Worm (Caenorhabditis elegans): ENCODE measurements around the gene C52E2.4.

- TF ChIP-seq nhr-28 (tag; optimal IDR thresholded peaks at IDR 0.05), result no peak
- TF ChIP-seq mep-1 (tag; optimal IDR thresholded peaks at IDR 0.05), result no peak
- no peak for TF ChIP-seq unc-62 (GFP tag; optimal IDR thresholded peaks at IDR 0.05)
- no peak for TF ChIP-seq ham-2 (GFP tag; optimal IDR thresholded peaks at IDR 0.05)
- no peak for TF ChIP-seq nhr-237 (tag; optimal IDR thresholded peaks at IDR 0.05)
- TF ChIP-seq elt-3 (tag; optimal IDR thresholded peaks at IDR 0.05), result no peak
- no peak for TF ChIP-seq snpc-4 (tag; optimal IDR thresholded peaks at IDR 0.05)
- no peak for TF ChIP-seq bed-3 (GFP tag; optimal IDR thresholded peaks at IDR 0.05)
- no peak for TF ChIP-seq nhr-12 (tag; optimal IDR thresholded peaks at IDR 0.05)
- no peak for TF ChIP-seq lin-13 (tag; optimal IDR thresholded peaks at IDR 0.05)
These were observed 6.7 kb upstream of the C52E2.4 start, which contains the start of gene T08E11.1 for ce11 chrII:1836204-1836603.

Data from whole organism, mixed stage, embryonic.